Fruit fly (Drosophila melanogaster): Measurements from ENCODE around the gene Sc2.

Sc2 gene

DNA sequence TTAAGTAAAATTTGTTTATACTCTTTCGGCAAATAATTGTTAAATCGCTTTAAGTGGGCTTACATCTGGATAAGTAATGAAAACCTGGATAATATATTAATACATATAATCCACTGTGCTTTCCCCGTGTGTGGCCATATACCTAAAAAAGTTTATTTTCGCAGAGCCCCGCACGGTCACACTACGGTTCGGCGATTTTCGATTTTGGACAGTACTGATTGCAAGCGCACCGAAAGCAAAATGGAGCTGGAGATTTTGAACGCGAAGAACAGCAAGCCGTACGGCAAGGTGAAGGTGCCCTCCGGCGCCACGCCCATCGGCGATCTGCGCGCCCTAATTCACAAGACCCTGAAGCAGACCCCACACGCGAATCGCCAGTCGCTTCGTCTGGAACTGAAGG, at the start of gene Sc2:
Sc2 (plus strand) TSS at position 192 of the 400 bp plus-strand sequence.
- TF ChIP-seq CG8478 (optimal IDR thresholded peaks at IDR 0.05), result no peak
- TF ChIP-seq usp (GFP tag; optimal IDR thresholded peaks at IDR 0.05), result no peak
- no peak for TF ChIP-seq pan (optimal IDR thresholded peaks at IDR 0.05)

dm6 chr3L:3855194-3855980, 47.9 kb upstream of the Sc2 start:
- TF ChIP-seq usp (GFP tag; optimal IDR thresholded peaks at IDR 0.05), result no peak

dm6 chr3L:3856004-3856403, 47.3 kb upstream of the Sc2 start:
- TF ChIP-seq Dll (optimal IDR thresholded peaks at IDR 0.05), result no peak
- no peak for TF ChIP-seq CG8478 (optimal IDR thresholded peaks at IDR 0.05)
- no peak for TF ChIP-seq EcR (GFP tag; optimal IDR thresholded peaks at IDR 0.05)
- no peak for TF ChIP-seq pan (optimal IDR thresholded peaks at IDR 0.05)
- no peak for TF ChIP-seq usp (GFP tag; optimal IDR thresholded peaks at IDR 0.05)
- no peak for TF ChIP-seq psq (optimal IDR thresholded peaks at IDR 0.05)

dm6 chr3L:3862504-3863380, 40.5 kb upstream of the Sc2 start:
- TF ChIP-seq pan (optimal IDR thresholded peaks at IDR 0.05) (no peak), Dll (optimal IDR thresholded peaks at IDR 0.05) (no peak), EcR (GFP tag; optimal IDR thresholded peaks at IDR 0.05) (no peak), usp (GFP tag; optimal IDR thresholded peaks at IDR 0.05) (no peak), psq (optimal IDR thresholded peaks at IDR 0.05) (no peak), CG8478 (optimal IDR thresholded peaks at IDR 0.05) (no peak)

dm6 chr3L:3863462-3863861, 39.8 kb upstream of the Sc2 start:
- TF ChIP-seq CG8478 (optimal IDR thresholded peaks at IDR 0.05), result no peak
- TF ChIP-seq usp (GFP tag; optimal IDR thresholded peaks at IDR 0.05), result no peak
- no peak for TF ChIP-seq psq (optimal IDR thresholded peaks at IDR 0.05)
- no peak for TF ChIP-seq EcR (GFP tag; optimal IDR thresholded peaks at IDR 0.05)
- no peak for TF ChIP-seq Dll (optimal IDR thresholded peaks at IDR 0.05)
- no peak for TF ChIP-seq pan (optimal IDR thresholded peaks at IDR 0.05)

- TF ChIP-seq pan (optimal IDR thresholded peaks at IDR 0.05), result no peak
- TF ChIP-seq Dll (optimal IDR thresholded peaks at IDR 0.05), result no peak
- TF ChIP-seq CG8478 (optimal IDR thresholded peaks at IDR 0.05), result no peak
- no peak for TF ChIP-seq usp (GFP tag; optimal IDR thresholded peaks at IDR 0.05)
- TF ChIP-seq psq (optimal IDR thresholded peaks at IDR 0.05), result no peak
- TF ChIP-seq EcR (GFP tag; optimal IDR thresholded peaks at IDR 0.05), result no peak
These were observed 37.9 kb upstream of the Sc2 start for dm6 chr3L:3865290-3865891.

dm6 chr3L:3866429-3866828, 36.9 kb upstream of the Sc2 start:
- no peak for TF ChIP-seq pan (optimal IDR thresholded peaks at IDR 0.05)
- TF ChIP-seq usp (GFP tag; optimal IDR thresholded peaks at IDR 0.05), result no peak
- no peak for TF ChIP-seq CG8478 (optimal IDR thresholded peaks at IDR 0.05)
- no peak for TF ChIP-seq Dll (optimal IDR thresholded peaks at IDR 0.05)
- TF ChIP-seq psq (optimal IDR thresholded peaks at IDR 0.05), result no peak
- no peak for TF ChIP-seq EcR (GFP tag; optimal IDR thresholded peaks at IDR 0.05)

dm6 chr3L:3868014-3868413, 35.3 kb upstream of the Sc2 start:
- no peak for TF ChIP-seq Dll (optimal IDR thresholded peaks at IDR 0.05)

dm6 chr3L:3871284-3871683, 32.0 kb upstream of the Sc2 start:
- no peak for TF ChIP-seq psq (optimal IDR thresholded peaks at IDR 0.05)
- no peak for TF ChIP-seq pan (optimal IDR thresholded peaks at IDR 0.05)
- no peak for TF ChIP-seq EcR (GFP tag; optimal IDR thresholded peaks at IDR 0.05)
- TF ChIP-seq usp (GFP tag; optimal IDR thresholded peaks at IDR 0.05), result no peak
- TF ChIP-seq Dll (optimal IDR thresholded peaks at IDR 0.05), result no peak
- TF ChIP-seq CG8478 (optimal IDR thresholded peaks at IDR 0.05), result no peak

dm6 chr3L:3873094-3873493, 30.2 kb upstream of the Sc2 start:
- TF ChIP-seq psq (optimal IDR thresholded peaks at IDR 0.05), result no peak
- no peak for TF ChIP-seq EcR (GFP tag; optimal IDR thresholded peaks at IDR 0.05)
- TF ChIP-seq usp (GFP tag; optimal IDR thresholded peaks at IDR 0.05), result no peak
- no peak for TF ChIP-seq CG8478 (optimal IDR thresholded peaks at IDR 0.05)
- TF ChIP-seq pan (optimal IDR thresholded peaks at IDR 0.05), result no peak

DNA sequence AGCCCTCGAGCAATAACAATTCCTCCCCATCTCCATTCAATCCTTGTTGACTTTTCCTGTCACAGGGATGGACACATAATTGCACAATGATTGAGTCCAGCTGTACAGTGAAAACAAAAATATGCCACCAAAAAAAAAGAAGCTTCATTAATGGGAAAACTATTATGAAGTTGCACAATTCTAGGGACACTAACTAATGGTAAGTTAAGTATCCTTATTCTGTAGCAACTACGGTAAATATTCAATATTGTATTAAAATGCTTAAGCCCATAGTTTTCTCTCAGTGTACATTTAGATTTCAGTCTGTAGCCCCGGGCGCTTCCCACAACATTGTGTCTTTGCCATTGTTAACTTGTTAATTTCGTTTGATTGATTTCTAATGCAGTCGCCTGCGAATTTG, 28.3 kb upstream of the Sc2 start:
- no peak for TF ChIP-seq EcR (GFP tag; optimal IDR thresholded peaks at IDR 0.05)
- no peak for TF ChIP-seq CG8478 (optimal IDR thresholded peaks at IDR 0.05)
- no peak for TF ChIP-seq psq (optimal IDR thresholded peaks at IDR 0.05)

- no peak for TF ChIP-seq psq (optimal IDR thresholded peaks at IDR 0.05)
These were observed 27.3 kb upstream of the Sc2 start for dm6 chr3L:3875996-3876395.

DNA sequence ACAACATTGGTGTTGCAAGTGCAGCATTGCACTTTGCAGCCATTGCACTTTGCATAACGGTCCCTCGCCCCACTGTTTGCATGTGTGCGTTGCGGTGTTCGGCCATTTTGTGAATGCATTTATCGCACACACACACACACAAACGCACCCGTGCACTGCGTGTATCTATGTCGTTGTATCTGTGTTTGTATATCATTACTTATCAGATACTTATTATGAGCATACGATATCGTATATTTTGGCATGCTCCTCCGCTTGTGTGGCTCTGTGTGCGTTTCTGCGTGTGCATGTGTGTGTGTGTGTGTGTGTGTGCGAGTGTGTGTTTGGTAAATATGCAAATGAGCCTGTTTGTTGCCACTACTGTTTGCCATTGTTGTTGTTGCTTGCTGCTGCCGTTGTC, 26.4 kb upstream of the Sc2 start:
- no peak for TF ChIP-seq psq (optimal IDR thresholded peaks at IDR 0.05)
- no peak for TF ChIP-seq Dll (optimal IDR thresholded peaks at IDR 0.05)
- TF ChIP-seq CG8478 (optimal IDR thresholded peaks at IDR 0.05), result no peak
- no peak for TF ChIP-seq pan (optimal IDR thresholded peaks at IDR 0.05)
- no peak for TF ChIP-seq usp (GFP tag; optimal IDR thresholded peaks at IDR 0.05)
- TF ChIP-seq EcR (GFP tag; optimal IDR thresholded peaks at IDR 0.05), result no peak
